Fruit fly (Drosophila melanogaster): ENCODE results near the gene Mob2.

The Mob2 gene

dm6 chr3L:11485956-11486609 is 76.0 kb downstream of the Mob2 start (continued):
- TF ChIP-seq Ada2b (GFP tag; IDR thresholded peaks at IDR 0.05) (0 out of 2 replicates have a peak, but pooled peaks have one; percentile 10), bowl (GFP tag; IDR thresholded peaks at IDR 0.05) (no peak), CG42726 (GFP tag; IDR thresholded peaks at IDR 0.05; ENCODE audit: partially characterized antibody) (no peak), Bgb (GFP tag; IDR thresholded peaks at IDR 0.05; ENCODE audit: partially characterized antibody) (0 out of 2 replicates have a peak, but pooled peaks have one; percentile 12)

- TF ChIP-seq Fer3 (tag; optimal IDR thresholded peaks at IDR 0.05) (peak; percentile 39), Asciz (GFP tag; optimal IDR thresholded peaks at IDR 0.05) (peak; percentile 44), dysf (GFP tag; IDR thresholded peaks at IDR 0.05) (peak; percentile 27; the same call in 1 of the 3 replicates), D19A (tag; optimal IDR thresholded peaks at IDR 0.05) (peak; percentile 12), grau (tag; optimal IDR thresholded peaks at IDR 0.05) (peak; percentile 6), unpg (GFP tag; optimal IDR thresholded peaks at IDR 0.05) (peak; percentile 12), danr (GFP tag; IDR thresholded peaks at IDR 0.05) (0 out of 2 replicates have a peak, but pooled peaks have one; percentile 17), CG7839 (tag; optimal IDR thresholded peaks at IDR 0.05) (peak; percentile 35), fd64A (GFP tag; optimal IDR thresholded peaks at IDR 0.05) (no peak), CG17359 (tag; optimal IDR thresholded peaks at IDR 0.05) (peak; percentile 49), CG13296 (GFP tag; optimal IDR thresholded peaks at IDR 0.05) (peak; percentile 2), eve (GFP tag; optimal IDR thresholded peaks at IDR 0.05) (peak in 1 of 2 experiments; percentile 12), nau (GFP tag; optimal IDR thresholded peaks at IDR 0.05) (peak; percentile 2), CG10147 (GFP tag; optimal IDR thresholded peaks at IDR 0.05) (peak; percentile 16), CG17829 (tag; optimal IDR thresholded peaks at IDR 0.05) (peak; percentile 33), crp (GFP tag; optimal IDR thresholded peaks at IDR 0.05) (no peak), crol (GFP tag; IDR thresholded peaks at IDR 0.05) (no peak), CG18764 (GFP tag; optimal IDR thresholded peaks at IDR 0.05) (no peak), Hand (GFP tag; optimal IDR thresholded peaks at IDR 0.05) (no peak), Sox102F (GFP tag; optimal IDR thresholded peaks at IDR 0.05) (peak; percentile 19), pan (optimal IDR thresholded peaks at IDR 0.05) (no peak), pan (GFP tag; optimal IDR thresholded peaks at IDR 0.05 in 1 of 2, IDR thresholded peaks at IDR 0.05 in 1 of 2) (peak in 1 of 2 experiments; percentile 44), CG14710 (tag; optimal IDR thresholded peaks at IDR 0.05) (peak; percentile 22), CG3281 (GFP tag; optimal IDR thresholded peaks at IDR 0.05) (peak; percentile 45), Meics (GFP tag; optimal IDR thresholded peaks at IDR 0.05) (peak; percentile 49), Sox100B (GFP tag; optimal IDR thresholded peaks at IDR 0.05) (peak; percentile 39), lab (GFP tag; optimal IDR thresholded peaks at IDR 0.05) (peak; percentile 45), Eip74EF (GFP tag; optimal IDR thresholded peaks at IDR 0.05) (peak in 1 of 2 experiments; percentile 33), CG18262 (tag; optimal IDR thresholded peaks at IDR 0.05) (peak; percentile 27), sna (GFP tag; IDR thresholded peaks at IDR 0.05; ENCODE audit: partially characterized antibody) (no peak), CG9727 (GFP tag; optimal IDR thresholded peaks at IDR 0.05) (peak; percentile 46), CG15269 (tag; optimal IDR thresholded peaks at IDR 0.05) (peak; percentile 18), Oli (tag; optimal IDR thresholded peaks at IDR 0.05) (peak; percentile 19), Hmr (GFP tag; optimal IDR thresholded peaks at IDR 0.05) (peak; percentile 23), esg (GFP tag; conservative IDR thresholded peaks at IDR 0.05) (0 out of 2 replicates have a peak, but pooled peaks have one; percentile 5), CG30403 (GFP tag; optimal IDR thresholded peaks at IDR 0.05) (peak; percentile 33), CG4820 (GFP tag; optimal IDR thresholded peaks at IDR 0.05) (peak; percentile 42), vnd (GFP tag; IDR thresholded peaks at IDR 0.05; ENCODE audit: partially characterized antibody) (no peak), Bdp1 (GFP tag; optimal IDR thresholded peaks at IDR 0.05) (no peak), dpn (GFP tag; optimal IDR thresholded peaks at IDR 0.05) (peak in 1 of 2 experiments; percentile 10), hkb (optimal IDR thresholded peaks at IDR 0.05) (no peak), hkb (GFP tag; IDR thresholded peaks at IDR 0.05) (peak; percentile 6; the same call in 1 of the 2 replicates)
These were observed 77.5 kb downstream of the Mob2 start for dm6 chr3L:11484483-11484882.

Data from whole organism, embryonic.